Worm (Caenorhabditis elegans): ENCODE results near the gene tag-153.

- TF ChIP-seq ama-1 (optimal IDR thresholded peaks at IDR 0.05) (no peak), ztf-1 (GFP tag; conservative IDR thresholded peaks at IDR 0.05) (no peak), ZK546.5 (tag; optimal IDR thresholded peaks at IDR 0.05) (no peak), mdl-1 (tag; optimal IDR thresholded peaks at IDR 0.05) (no peak), aly-2 (tag; optimal IDR thresholded peaks at IDR 0.05) (no peak), ceh-16 (tag; optimal IDR thresholded peaks at IDR 0.05) (no peak), R02D3.7 (tag; optimal IDR thresholded peaks at IDR 0.05) (no peak), unc-62 (GFP tag; optimal IDR thresholded peaks at IDR 0.05) (no peak), nhr-77 (tag; optimal IDR thresholded peaks at IDR 0.05) (no peak)
Measured at ce11 chrV:9355371-9355770, 32.5 kb downstream of the tag-153 start, which contains the start of gene ttr-40.

Measured in whole organism, L2 larva.